Fruit fly (Drosophila melanogaster) whole organism, embryonic: ENCODE data around the gene SCaMC.

Experiments used
- CG11456 ChIP-seq: fragments of 200-800 bp; sonication (Bioruptor generic); IDR thresholded peaks from 3 replicates; pipeline ENCODE4 v1.3.6; 2022; ENCODE audit warnings: missing biosample characterization, missing genetic modification characterization
- CG13123 ChIP-seq: fragments of 200-800 bp; sonication (Bioruptor generic); optimal IDR thresholded peaks from 2 replicates; lab custom pipeline; 2016; ENCODE audit warnings: missing biosample characterization, missing genetic modification characterization
- CG2129 ChIP-seq: fragments of 200-800 bp; sonication (Bioruptor generic); IDR thresholded peaks from 2 replicates; pipeline ENCODE4 v1.3.6; 2022; ENCODE audit warnings: missing biosample characterization, missing genetic modification characterization; ENCODE audit not compliant: partially characterized antibody
- CG30403 ChIP-seq: fragments of 200-800 bp; sonication (Bioruptor generic); optimal IDR thresholded peaks from 3 replicates; lab custom pipeline; 2016; ENCODE audit warnings: missing biosample characterization, missing genetic modification characterization
- CG3163 ChIP-seq: fragments of 200-800 bp; sonication (Bioruptor generic); optimal IDR thresholded peaks from 3 replicates; lab custom pipeline; 2016; ENCODE audit warnings: missing biosample characterization, missing genetic modification characterization
- CG32772 ChIP-seq: fragments of 200-800 bp; sonication (Bioruptor generic); IDR thresholded peaks from 2 replicates; pipeline ENCODE4 v1.3.6; 2022; ENCODE audit warnings: missing biosample characterization, missing genetic modification characterization
- CG33213 ChIP-seq: fragments of 200-800 bp; sonication (Bioruptor generic); optimal IDR thresholded peaks from 3 replicates; lab custom pipeline; 2016; ENCODE audit warnings: missing biosample characterization, missing genetic modification characterization
- CG34376 ChIP-seq: fragments of 200-800 bp; sonication (Bioruptor generic); optimal IDR thresholded peaks from 2 replicates; lab custom pipeline; 2018; ENCODE audit warnings: missing biosample characterization, mild to moderate bottlenecking, missing genetic modification characterization
- CG34422 ChIP-seq: fragments of 200-800 bp; sonication (Bioruptor generic); IDR thresholded peaks from 3 replicates; pipeline ENCODE4 v1.3.6; 2022; ENCODE audit warnings: missing biosample characterization, missing genetic modification characterization
- CG7963 ChIP-seq: fragments of 200-800 bp; sonication (Bioruptor generic); IDR thresholded peaks from 3 replicates; pipeline ENCODE4 v1.3.6; 2022; ENCODE audit warnings: missing biosample characterization, missing genetic modification characterization; ENCODE audit not compliant: partially characterized antibody
- CG9932 ChIP-seq: fragments of 200-800 bp; sonication (Bioruptor generic); IDR thresholded peaks from 2 replicates; pipeline ENCODE4 v1.3.6; 2022; ENCODE audit warnings: missing biosample characterization, missing genetic modification characterization
- Dbx ChIP-seq: fragments of 200-800 bp; sonication (Bioruptor generic); IDR thresholded peaks from 3 replicates; pipeline ENCODE4 v1.3.6; 2022; ENCODE audit warnings: missing biosample characterization, missing genetic modification characterization
- Deaf1 ChIP-seq: fragments of 200-800 bp; optimal IDR thresholded peaks from 3 replicates; lab custom pipeline; 2019; ENCODE audit warnings: missing biosample characterization, mild to moderate bottlenecking, missing genetic modification characterization, moderate library complexity
- Dref ChIP-seq: fragments of 200-800 bp; sonication (Bioruptor generic); IDR thresholded peaks from 2 replicates; pipeline ENCODE4 v1.3.6; 2022; ENCODE audit warnings: missing biosample characterization, missing genetic modification characterization
- E2f2 ChIP-seq: fragments of 200-800 bp; sonication (Bioruptor generic); IDR thresholded peaks from 2 replicates; pipeline ENCODE4 v1.3.6; 2022; ENCODE audit warnings: missing biosample characterization, missing genetic modification characterization
- H2.0 ChIP-seq: fragments of 200-800 bp; sonication (Bioruptor generic); IDR thresholded peaks from 2 replicates; pipeline ENCODE4 v1.3.6; 2022; ENCODE audit warnings: missing biosample characterization, missing genetic modification characterization
- HLH4C ChIP-seq: fragments of 200-800 bp; sonication (Bioruptor generic); IDR thresholded peaks from 3 replicates; pipeline ENCODE4 v1.3.6; 2022; ENCODE audit warnings: missing biosample characterization, missing genetic modification characterization; ENCODE audit not compliant: partially characterized antibody
- MBD-R2 ChIP-seq: fragments of 200-800 bp; sonication (Bioruptor generic); IDR thresholded peaks from 2 replicates; pipeline ENCODE4 v1.3.6; 2022; ENCODE audit warnings: missing biosample characterization, missing genetic modification characterization
- MESR4 ChIP-seq: fragments of 200-800 bp; sonication (Bioruptor generic); optimal IDR thresholded peaks from 2 replicates; lab custom pipeline; 2018; ENCODE audit warnings: missing biosample characterization, mild to moderate bottlenecking, missing genetic modification characterization, moderate library complexity
- Oaz ChIP-seq: fragments of 200-800 bp; sonication (Bioruptor generic); IDR thresholded peaks from 2 replicates; pipeline ENCODE4 v1.3.6; 2022; ENCODE audit warnings: missing biosample characterization, missing genetic modification characterization
- Scr ChIP-seq: fragments of 200-800 bp; sonication (Bioruptor generic); IDR thresholded peaks from 2 replicates; pipeline ENCODE4 v1.3.6; 2022; ENCODE audit warnings: missing biosample characterization, missing genetic modification characterization; ENCODE audit not compliant: partially characterized antibody
- Sin3A ChIP-seq: fragments of >200 bp; optimal IDR thresholded peaks from 2 replicates; lab custom pipeline; 2018
- Trl ChIP-seq, 3 experiments: fragments of >200 bp in 2 of 3; fragments of 200-800 bp in 1 of 3; sonication (Bioruptor generic) in 1 of 3; optimal IDR thresholded peaks; 2 replicates in 1 of 3; 3 replicates in 2 of 3; lab custom pipeline; 2016 to 2017; ENCODE audit warnings: missing biosample characterization in 1 of 3, missing genetic modification characterization in 1 of 3
- ato ChIP-seq: fragments of 200-800 bp; sonication (Bioruptor generic); IDR thresholded peaks from 2 replicates; pipeline ENCODE4 v1.3.6; 2022; ENCODE audit warnings: missing biosample characterization, missing genetic modification characterization; ENCODE audit not compliant: partially characterized antibody
- cas ChIP-seq: fragments of 200-800 bp; sonication (Bioruptor generic); IDR thresholded peaks from 2 replicates; pipeline ENCODE4 v1.3.6; 2022; ENCODE audit warnings: missing biosample characterization, missing genetic modification characterization
- cg ChIP-seq: fragments of 200-800 bp; sonication (Bioruptor generic); optimal IDR thresholded peaks from 3 replicates; lab custom pipeline; 2019; ENCODE audit warnings: missing biosample characterization, mild to moderate bottlenecking, missing genetic modification characterization, moderate library complexity
- chinmo ChIP-seq: fragments of 200-800 bp; sonication (Bioruptor generic); IDR thresholded peaks from 4 replicates; pipeline ENCODE4 v1.3.6; 2022; ENCODE audit warnings: missing biosample characterization, missing genetic modification characterization; ENCODE audit not compliant: partially characterized antibody
- ems ChIP-seq: fragments of 200-800 bp; sonication (Bioruptor generic); optimal IDR thresholded peaks from 3 replicates; lab custom pipeline; 2016; ENCODE audit warnings: missing biosample characterization, missing genetic modification characterization
- exex ChIP-seq: fragments of 200-800 bp; sonication (Bioruptor generic); optimal IDR thresholded peaks from 4 replicates; lab custom pipeline; 2018; ENCODE audit warnings: missing biosample characterization, mild to moderate bottlenecking, missing genetic modification characterization, moderate library complexity
- ftz-f1 ChIP-seq: fragments of 200-800 bp; sonication (Bioruptor generic); optimal IDR thresholded peaks from 2 replicates; lab custom pipeline; 2016; ENCODE audit warnings: missing biosample characterization, missing genetic modification characterization
- hb ChIP-seq: fragments of 200-800 bp; sonication (Bioruptor generic); IDR thresholded peaks from 3 replicates; pipeline ENCODE4 v1.3.6; 2022; ENCODE audit warnings: missing biosample characterization, missing genetic modification characterization; ENCODE audit not compliant: partially characterized antibody
- insv ChIP-seq, 2 experiments: fragments of 200-800 bp; sonication (Bioruptor generic); optimal IDR thresholded peaks; 3 replicates each; lab custom pipeline; 2016 to 2018; ENCODE audit warnings: missing biosample characterization in 2 of 2, missing genetic modification characterization in 2 of 2
- ken ChIP-seq: fragments of 200-800 bp; sonication (Bioruptor generic); IDR thresholded peaks from 3 replicates; pipeline ENCODE4 v1.3.6; 2022; ENCODE audit warnings: missing biosample characterization, missing genetic modification characterization
- mirr ChIP-seq: fragments of 200-800 bp; sonication (Bioruptor generic); optimal IDR thresholded peaks from 3 replicates; lab custom pipeline; 2018; ENCODE audit warnings: missing biosample characterization, mild to moderate bottlenecking, missing genetic modification characterization
- mld ChIP-seq: fragments of 200-800 bp; sonication (Bioruptor generic); IDR thresholded peaks from 3 replicates; pipeline ENCODE4 v1.3.6; 2022; ENCODE audit warnings: missing biosample characterization, missing genetic modification characterization; ENCODE audit not compliant: partially characterized antibody
- scrt ChIP-seq: fragments of 200-800 bp; sonication (Bioruptor generic); optimal IDR thresholded peaks from 2 replicates; lab custom pipeline; 2018; ENCODE audit warnings: missing biosample characterization, mild to moderate bottlenecking, missing genetic modification characterization, moderate library complexity
- slbo ChIP-seq: fragments of 200-800 bp; sonication (Bioruptor generic); IDR thresholded peaks from 2 replicates; pipeline ENCODE4 v1.3.6; 2022; ENCODE audit warnings: missing biosample characterization, missing genetic modification characterization
- sug ChIP-seq: fragments of 200-800 bp; optimal IDR thresholded peaks from 2 replicates; lab custom pipeline; 2019; ENCODE audit warnings: missing biosample characterization, mild to moderate bottlenecking, missing genetic modification characterization, moderate library complexity
- zen2 ChIP-seq: fragments of 200-800 bp; sonication (Bioruptor generic); IDR thresholded peaks from 3 replicates; pipeline ENCODE4 v1.3.6; 2022; ENCODE audit warnings: missing biosample characterization, missing genetic modification characterization; ENCODE audit not compliant: partially characterized antibody

SCaMC gene

DNA sequence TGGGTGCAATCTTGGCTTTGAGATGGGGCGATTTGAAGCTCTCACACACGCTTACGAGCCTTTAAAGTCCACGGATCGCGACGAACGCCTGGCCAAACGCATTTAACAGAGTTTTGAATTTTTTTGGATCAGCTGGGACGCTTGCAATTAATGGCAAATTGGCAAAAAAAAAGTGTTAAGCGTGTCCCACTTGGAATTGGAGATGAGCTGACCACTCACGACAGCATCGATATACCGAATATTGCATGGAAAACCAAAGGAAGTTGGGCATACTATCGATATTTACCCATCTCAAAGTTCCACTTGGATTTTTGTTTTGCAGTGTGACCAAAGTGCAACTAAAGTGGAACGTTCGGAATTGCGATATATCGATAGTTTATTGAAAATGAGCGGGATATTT lies 2.7 kb upstream of the SCaMC start, which contains the start of gene ArfGAP1 (continued):
- TF ChIP-seq cas (no peak), CG7963 (GFP tag; lab: Robert Waterston, UW) (peak; percentile 95), ken (GFP tag; lab: Robert Waterston, UW) (0 out of 3 replicates have a peak, but pooled peaks have one; percentile 6), slbo (GFP tag; lab: Robert Waterston, UW) (peak; percentile 48; the same call in 1 of the 2 replicates), E2f2 (GFP tag; lab: Robert Waterston, UW) (peak; percentile 95), Scr (peak; percentile 96), CG13123 (no peak), zen2 (GFP tag; lab: Robert Waterston, UW) (peak; percentile 97), MESR4 (peak; percentile 63), Dref (GFP tag; lab: Robert Waterston, UW) (peak; percentile 97), MBD-R2 (peak; percentile 65), CG32772 (GFP tag; lab: Robert Waterston, UW) (0 out of 2 replicates have a peak, but pooled peaks have one; percentile 26), insv (GFP tag; optimal IDR thresholded peaks at IDR 0.05; lab: Kevin White, UChicago) (peak in 1 of 2 experiments; percentile 89), CG2129 (GFP tag; lab: Robert Waterston, UW) (peak; percentile 96), CG34422 (no peak), CG9932 (peak; percentile 83), hb (GFP tag; lab: Robert Waterston, UW) (peak; percentile 91), Dbx (peak; percentile 35; the same call in 1 of the 3 replicates), Sin3A (lab: Kevin White, UChicago) (peak; percentile 57), HLH4C (GFP tag; lab: Robert Waterston, UW) (peak; percentile 91), cg (GFP tag; lab: Kevin White, UChicago) (no peak), ato (GFP tag; lab: Robert Waterston, UW) (peak; percentile 92), mld (GFP tag; lab: Robert Waterston, UW) (peak; percentile 88), CG33213 (GFP tag; lab: Kevin White, UChicago) (peak; percentile 29), CG30403 (GFP tag; lab: Kevin White, UChicago) (peak; percentile 1), H2.0 (GFP tag; lab: Robert Waterston, UW) (no peak)

DNA sequence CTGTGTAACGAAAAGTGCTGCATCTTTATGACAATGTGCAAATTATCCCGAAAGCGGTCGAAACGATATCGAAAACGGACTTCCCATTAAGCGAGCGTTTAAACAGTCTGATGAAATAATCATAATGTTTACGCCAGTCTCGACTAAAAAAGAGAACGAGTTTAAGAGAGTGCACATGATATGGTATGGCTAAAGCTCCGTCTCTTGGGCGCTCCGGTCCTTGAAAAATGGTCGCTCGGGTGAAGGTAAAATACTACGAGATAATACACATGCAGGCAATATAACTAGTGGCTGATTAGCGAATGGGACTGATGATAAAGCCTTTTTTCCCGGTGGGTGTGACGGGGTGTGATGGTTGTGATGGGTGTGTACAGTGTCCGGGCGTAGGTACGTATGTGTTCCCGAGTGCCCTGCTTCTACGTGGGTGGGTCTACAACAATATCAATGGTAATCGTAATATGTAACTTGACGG lies 3.4 kb downstream of the SCaMC start:
- TF ChIP-seq mirr (peak; percentile 28), ems (GFP tag; lab: Kevin White, UChicago) (no peak), Trl (optimal IDR thresholded peaks at IDR 0.05; lab: Kevin White, UChicago) (peak in 1 of 2 experiments; percentile 29), Trl (GFP tag; optimal IDR thresholded peaks at IDR 0.05; lab: Kevin White, UChicago) (no peak), Deaf1 (peak; percentile 7), CG34376 (GFP tag; lab: Kevin White, UChicago) (peak; percentile 45), sug (tag; lab: Kevin White, UChicago) (peak; percentile 53), Oaz (0 out of 2 replicates have a peak, but pooled peaks have one; percentile 4), CG11456 (GFP tag; lab: Robert Waterston, UW) (no peak), scrt (GFP tag; lab: Kevin White, UChicago) (no peak), CG3163 (peak; percentile 18), chinmo (peak; percentile 54; the same call in 1 of the 4 replicates), ftz-f1 (GFP tag; lab: Kevin White, UChicago) (peak; percentile 64), exex (tag; lab: Kevin White, UChicago) (peak; percentile 42)
